Worm (Caenorhabditis elegans) whole organism, L4 larva: ENCODE results near the gene lgc-1.
A peak's percentile ranks its signal among the peaks of the same experiment; 100 is the strongest.

Experiments
- D1046.2 ChIP-seq: fragments of 200-800 bp; sonication (Bioruptor generic); IDR thresholded peaks from 2 replicates; pipeline ENCODE4 v1.3.6; 2022; ENCODE audit warnings: missing genetic modification characterization, missing compliant biosample characterization
- F44E2.7 ChIP-seq: fragments of 200-800 bp; sonication (Bioruptor generic); IDR thresholded peaks from 2 replicates; pipeline ENCODE4 v2.1.2; 2022; ENCODE audit warnings: missing genetic modification characterization, missing compliant biosample characterization
- F49E8.2 ChIP-seq: sonication (generic microtip); optimal IDR thresholded peaks from 2 replicates; lab custom pipeline; 2016; ENCODE audit warnings: missing compliant biosample characterization, mild to moderate bottlenecking, missing genetic modification characterization, borderline replicate concordance
- T20F7.1 ChIP-seq: fragments of 200-800 bp; sonication (Bioruptor generic); optimal IDR thresholded peaks from 2 replicates; lab custom pipeline; 2018; ENCODE audit warnings: mild to moderate bottlenecking, missing genetic modification characterization, missing compliant biosample characterization
- T26A8.4 ChIP-seq: fragments of 200-800 bp; sonication (Bioruptor generic); IDR thresholded peaks from 2 replicates; pipeline ENCODE4 v1.3.6; 2022; ENCODE audit warnings: missing genetic modification characterization, missing compliant biosample characterization
- Y105C5A.15 ChIP-seq: fragments of 200-800 bp; sonication (Bioruptor generic); IDR thresholded peaks from 2 replicates; pipeline ENCODE4 v1.3.6; 2022; ENCODE audit warnings: missing genetic modification characterization, missing compliant biosample characterization
- Y48G9A.11 ChIP-seq: fragments of 200-800 bp; sonication (Bioruptor generic); IDR thresholded peaks from 2 replicates; pipeline ENCODE4 v1.3.6; 2022; ENCODE audit warnings: missing genetic modification reagents, missing genetic modification characterization, missing compliant biosample characterization
- Y5F2A.4 ChIP-seq: fragments of 200-800 bp; sonication (Bioruptor generic); optimal IDR thresholded peaks from 2 replicates; lab custom pipeline; 2018; ENCODE audit warnings: mild to moderate bottlenecking, missing genetic modification characterization, missing compliant biosample characterization
- ZK546.5 ChIP-seq, 2 experiments: sonication (generic microtip); optimal IDR thresholded peaks; 2 replicates each; lab custom pipeline; 2017; ENCODE audit warnings: missing biosample characterization in 2 of 2, missing genetic modification characterization in 2 of 2
- aly-2 ChIP-seq: sonication (generic microtip); optimal IDR thresholded peaks from 2 replicates; lab custom pipeline; 2018; ENCODE audit warnings: missing biosample characterization, missing genetic modification characterization
- ceh-82 ChIP-seq: sonication (generic microtip); optimal IDR thresholded peaks from 2 replicates; lab custom pipeline; 2017; ENCODE audit warnings: missing biosample characterization, missing genetic modification characterization
- ces-1 ChIP-seq: fragments of 150-350 bp; sonication (generic microtip); optimal IDR thresholded peaks from 4 replicates; lab custom pipeline; 2014; ENCODE audit warnings: missing biosample characterization, missing genetic modification reagents, missing genetic modification characterization
- cey-2 ChIP-seq: sonication (generic microtip); optimal IDR thresholded peaks from 3 replicates; lab custom pipeline; 2017; ENCODE audit warnings: missing genetic modification characterization, mild to moderate bottlenecking, missing compliant biosample characterization, antibody characterized with exemption, borderline replicate concordance; ENCODE audit not compliant: insufficient read depth
- dmd-6 ChIP-seq: fragments of 200-800 bp; sonication (Bioruptor generic); IDR thresholded peaks from 2 replicates; pipeline ENCODE4 v1.3.6; 2022; ENCODE audit warnings: missing genetic modification reagents, missing genetic modification characterization, missing compliant biosample characterization
- fkh-10 ChIP-seq: fragments of 150-350 bp; optimal IDR thresholded peaks from 2 replicates; lab custom pipeline; 2014; ENCODE audit warnings: missing biosample characterization, missing genetic modification reagents, missing genetic modification characterization
- fos-1 ChIP-seq: fragments of 150-350 bp; optimal IDR thresholded peaks from 2 replicates; lab custom pipeline; 2014; ENCODE audit warnings: missing biosample characterization, missing genetic modification characterization
- hlh-11 ChIP-seq: fragments of 200-800 bp; sonication (Bioruptor generic); optimal IDR thresholded peaks from 2 replicates; lab custom pipeline; 2018; ENCODE audit warnings: mild to moderate bottlenecking, missing genetic modification characterization, missing compliant biosample characterization
- hlh-30 ChIP-seq: sonication (generic microtip); optimal IDR thresholded peaks from 2 replicates; lab custom pipeline; 2017; ENCODE audit warnings: antibody characterized with exemption, mild to moderate bottlenecking, missing genetic modification characterization, missing compliant biosample characterization; ENCODE audit not compliant: insufficient read depth
- lim-7 ChIP-seq: fragments of 200-800 bp; sonication (Bioruptor generic); IDR thresholded peaks from 2 replicates; pipeline ENCODE4 v1.3.6; 2022; ENCODE audit warnings: missing genetic modification characterization, missing compliant biosample characterization
- lin-1 ChIP-seq: fragments of 200-800 bp; sonication (Bioruptor generic); IDR thresholded peaks from 2 replicates; pipeline ENCODE4 v1.3.6; 2022; ENCODE audit warnings: missing genetic modification reagents, missing genetic modification characterization, missing compliant biosample characterization
- lin-13 ChIP-seq: fragments of 150-350 bp; optimal IDR thresholded peaks from 2 replicates; lab custom pipeline; 2014; ENCODE audit warnings: missing biosample characterization, missing genetic modification reagents, missing genetic modification characterization
- lin-15B ChIP-seq: fragments of 150-350 bp; sonication (generic microtip); optimal IDR thresholded peaks from 3 replicates; lab custom pipeline; 2014; ENCODE audit warnings: missing biosample characterization, missing genetic modification characterization
- lsy-2 ChIP-seq, 2 experiments: fragments of 150-350 bp in 1 of 2; sonication (generic microtip) in 1 of 2; optimal IDR thresholded peaks; 2 replicates each; lab custom pipeline; 2014 to 2017; ENCODE audit warnings: missing biosample characterization in 2 of 2, missing genetic modification characterization in 2 of 2
- madf-9 ChIP-seq: fragments of 200-800 bp; sonication (Bioruptor generic); conservative IDR thresholded peaks from 2 replicates; pipeline ENCODE4 v1.3.6; 2022; ENCODE audit warnings: missing genetic modification reagents, missing genetic modification characterization, missing compliant biosample characterization
- mdt-29 ChIP-seq: fragments of 200-800 bp; sonication (Bioruptor generic); IDR thresholded peaks from 2 replicates; pipeline ENCODE4 v1.3.6; 2022; ENCODE audit warnings: missing genetic modification reagents, missing genetic modification characterization, missing compliant biosample characterization
- mep-1 ChIP-seq: fragments of 150-350 bp; sonication (generic microtip); optimal IDR thresholded peaks from 3 replicates; lab custom pipeline; 2014; ENCODE audit warnings: missing biosample characterization, missing genetic modification characterization
- mes-2 ChIP-seq: sonication (generic microtip); optimal IDR thresholded peaks from 2 replicates; lab custom pipeline; 2016; ENCODE audit warnings: missing genotype, mild to moderate bottlenecking, missing genetic modification characterization, missing compliant biosample characterization; ENCODE audit not compliant: poor library complexity, severe bottlenecking
- mxl-3 ChIP-seq: fragments of 200-800 bp; sonication (Bioruptor generic); optimal IDR thresholded peaks from 2 replicates; lab custom pipeline; 2018; ENCODE audit warnings: mild to moderate bottlenecking, missing genetic modification characterization, missing compliant biosample characterization
- nhr-10 ChIP-seq: fragments of 150-350 bp; optimal IDR thresholded peaks from 2 replicates; lab custom pipeline; 2014; ENCODE audit warnings: missing biosample characterization, missing genetic modification characterization
- nhr-102 ChIP-seq: sonication (generic microtip); optimal IDR thresholded peaks from 2 replicates; lab custom pipeline; 2016; ENCODE audit warnings: mild to moderate bottlenecking, missing genetic modification characterization, moderate library complexity, missing compliant biosample characterization
- nhr-25 ChIP-seq: sonication (generic microtip); optimal IDR thresholded peaks from 2 replicates; lab custom pipeline; 2017; ENCODE audit warnings: missing genetic modification characterization, mild to moderate bottlenecking, missing compliant biosample characterization, antibody characterized with exemption, moderate library complexity, borderline replicate concordance; ENCODE audit not compliant: insufficient read depth
- nhr-28 ChIP-seq: fragments of 150-350 bp; optimal IDR thresholded peaks from 2 replicates; lab custom pipeline; 2014; ENCODE audit warnings: missing biosample characterization, missing genetic modification characterization
- nhr-76 ChIP-seq: fragments of 150-350 bp; optimal IDR thresholded peaks from 2 replicates; lab custom pipeline; 2014; ENCODE audit warnings: missing biosample characterization, missing genetic modification characterization
- nhr-77 ChIP-seq: fragments of 150-350 bp; optimal IDR thresholded peaks from 2 replicates; lab custom pipeline; 2014; ENCODE audit warnings: missing biosample characterization, missing genetic modification characterization
- php-3 ChIP-seq: fragments of 200-800 bp; sonication (Bioruptor generic); IDR thresholded peaks from 2 replicates; pipeline ENCODE4 v1.3.6; 2022; ENCODE audit warnings: missing genetic modification reagents, missing genetic modification characterization, missing compliant biosample characterization
- pqm-1 ChIP-seq: sonication (generic microtip); optimal IDR thresholded peaks from 2 replicates; lab custom pipeline; 2017; ENCODE audit warnings: missing biosample characterization, missing genetic modification characterization
- rbr-2 ChIP-seq: sonication (generic microtip); optimal IDR thresholded peaks from 2 replicates; lab custom pipeline; 2016; ENCODE audit warnings: missing genotype, missing genetic modification characterization, missing compliant biosample characterization
- set-16 ChIP-seq: fragments of 200-800 bp; sonication (Bioruptor generic); IDR thresholded peaks from 2 replicates; pipeline ENCODE4 v1.3.6; 2022; ENCODE audit warnings: missing genetic modification reagents, missing genetic modification characterization, missing compliant biosample characterization
- tag-97 ChIP-seq: fragments of 200-800 bp; sonication (Bioruptor generic); IDR thresholded peaks from 2 replicates; pipeline ENCODE4 v1.3.6; 2022; ENCODE audit warnings: missing genetic modification characterization, missing compliant biosample characterization
- zfp-2 ChIP-seq: sonication (generic microtip); optimal IDR thresholded peaks from 2 replicates; lab custom pipeline; 2016; ENCODE audit warnings: mild to moderate bottlenecking, missing genetic modification characterization, missing compliant biosample characterization
- zip-2 ChIP-seq: fragments of 150-350 bp; optimal IDR thresholded peaks from 2 replicates; lab custom pipeline; 2014; ENCODE audit warnings: missing biosample characterization, missing genetic modification characterization
- ztf-7 ChIP-seq: fragments of 150-350 bp; optimal IDR thresholded peaks from 2 replicates; lab custom pipeline; 2014; ENCODE audit warnings: missing biosample characterization, missing genetic modification characterization

lgc-1 gene

DNA sequence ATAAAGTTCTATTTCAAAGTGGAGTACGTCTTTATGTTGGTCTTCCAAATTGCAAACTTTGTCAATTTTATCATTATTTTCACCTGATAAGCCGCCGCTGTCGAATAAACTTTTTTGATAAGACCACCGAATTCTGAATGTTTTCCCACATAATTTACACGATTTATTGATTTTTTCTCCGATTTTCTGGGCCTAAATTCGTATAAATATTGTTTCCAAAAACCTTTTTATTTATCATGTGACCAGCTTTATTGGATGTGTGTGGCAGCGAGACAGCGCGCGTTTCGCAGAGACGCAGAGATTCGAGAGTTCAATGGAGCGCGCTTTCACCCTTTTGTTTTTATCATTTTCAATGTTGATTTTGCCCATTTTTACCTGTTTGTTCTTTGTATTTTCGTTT lies 8.2 kb downstream of the lgc-1 start (continued):
- TF ChIP-seq mxl-3 (GFP tag; lab: Kevin White, UChicago) (peak; percentile 44), hlh-11 (tag; lab: Kevin White, UChicago) (peak; percentile 90), lsy-2 (tag; optimal IDR thresholded peaks at IDR 0.05; lab: Kevin White, UChicago) (peak in 1 of 2 experiments; percentile 87), mes-2 (tag; lab: Kevin White, UChicago) (peak; percentile 52), Y48G9A.11 (GFP tag; lab: Robert Waterston, UW) (no peak), fkh-10 (GFP tag; lab: Kevin White, UChicago) (peak; percentile 18), zip-2 (tag; lab: Kevin White, UChicago) (peak; percentile 21), nhr-102 (tag; lab: Kevin White, UChicago) (peak; percentile 23), mep-1 (tag; lab: Kevin White, UChicago) (peak; percentile 82), aly-2 (tag; lab: Kevin White, UChicago) (no peak), nhr-10 (tag; lab: Kevin White, UChicago) (no peak), Y105C5A.15 (no peak), nhr-28 (tag; lab: Kevin White, UChicago) (peak; percentile 46), Y5F2A.4 (GFP tag; lab: Kevin White, UChicago) (no peak), pqm-1 (tag; lab: Kevin White, UChicago) (peak; percentile 81), rbr-2 (peak; percentile 75), hlh-30 (tag; lab: Kevin White, UChicago) (peak; percentile 99), nhr-77 (tag; lab: Kevin White, UChicago) (peak; percentile 59), dmd-6 (GFP tag; lab: Robert Waterston, UW) (peak; percentile 58), nhr-76 (no peak), lin-13 (peak; percentile 65)

ce11 chrV:4144205-4144604 lies 9.4 kb downstream of the lgc-1 start, which contains the start of gene Y45G5AL.1:
Gene Y45G5AL.1 (plus strand): TSS chrV:4144505.
- no peak for TF ChIP-seq php-3

ce11 chrV:4151400-4151799 lies 16.6 kb downstream of the lgc-1 start:
- TF ChIP-seq set-16, result peak; percentile 57
- no peak for TF ChIP-seq F49E8.2 (tag; lab: Kevin White, UChicago)
- TF ChIP-seq T26A8.4 (GFP tag; lab: Robert Waterston, UW), result no peak
- no peak for TF ChIP-seq hlh-30 (tag; lab: Kevin White, UChicago)

ce11 chrV:4152200-4152599 lies 17.4 kb downstream of the lgc-1 start, which contains the start of gene Y45G5AM.6:
Gene Y45G5AM.6 (minus strand): TSS chrV:4152300.
- no peak for TF ChIP-seq mes-2 (tag; lab: Kevin White, UChicago)
- no peak for TF ChIP-seq T20F7.1
- no peak for TF ChIP-seq aly-2 (tag; lab: Kevin White, UChicago)
- no peak for TF ChIP-seq ZK546.5 (tag; optimal IDR thresholded peaks at IDR 0.05; lab: Kevin White, UChicago)
- TF ChIP-seq D1046.2 (GFP tag; lab: Robert Waterston, UW), result no peak
- no peak for TF ChIP-seq fkh-10 (GFP tag; lab: Kevin White, UChicago)
- no peak for TF ChIP-seq F44E2.7
- no peak for TF ChIP-seq madf-9 (GFP tag; lab: Robert Waterston, UW)
- TF ChIP-seq lin-13, result no peak
- TF ChIP-seq, all 104 proteins: peak for 0

- no peak for TF ChIP-seq mes-2 (tag; lab: Kevin White, UChicago)
- TF ChIP-seq ZK546.5 (tag; optimal IDR thresholded peaks at IDR 0.05; lab: Kevin White, UChicago), result no peak
- peak; percentile 32 for TF ChIP-seq nhr-28 (tag; lab: Kevin White, UChicago)
- TF ChIP-seq nhr-25 (tag; lab: Kevin White, UChicago), result no peak
- TF ChIP-seq ces-1, result no peak
- no peak for TF ChIP-seq pqm-1 (tag; lab: Kevin White, UChicago)
- no peak for TF ChIP-seq tag-97 (GFP tag; lab: Robert Waterston, UW)
- TF ChIP-seq D1046.2 (GFP tag; lab: Robert Waterston, UW), result no peak
- peak; percentile 46 for TF ChIP-seq hlh-11 (tag; lab: Kevin White, UChicago)
- no peak for TF ChIP-seq fos-1
- TF ChIP-seq hlh-30 (tag; lab: Kevin White, UChicago), result no peak
- TF ChIP-seq lin-15B (tag; lab: Kevin White, UChicago), result no peak
- TF ChIP-seq ceh-82 (tag; lab: Kevin White, UChicago), result no peak
- TF ChIP-seq zfp-2 (tag; lab: Kevin White, UChicago), result no peak
- TF ChIP-seq lin-1 (GFP tag; lab: Robert Waterston, UW), result no peak
- no peak for TF ChIP-seq ztf-7
- no peak for TF ChIP-seq Y48G9A.11 (GFP tag; lab: Robert Waterston, UW)
- TF ChIP-seq cey-2 (tag; lab: Kevin White, UChicago), result no peak
- TF ChIP-seq mdt-29 (GFP tag; lab: Robert Waterston, UW), result no peak
- TF ChIP-seq lim-7 (GFP tag; lab: Robert Waterston, UW), result no peak
Observed at ce11 chrV:4157291-4157690, 22.5 kb downstream of the lgc-1 start.
